Worm (Caenorhabditis elegans): ENCODE measurements around the gene C35D10.10.

- TF ChIP-seq flt-1 (GFP tag; IDR thresholded peaks at IDR 0.05): no peak
- no peak for TF ChIP-seq ceh-36 (tag; optimal IDR thresholded peaks at IDR 0.05)
- TF ChIP-seq B0310.2 (tag; optimal IDR thresholded peaks at IDR 0.05): peak; percentile 19
- TF ChIP-seq tra-4 (tag; optimal IDR thresholded peaks at IDR 0.05): no peak
- TF ChIP-seq ama-1 (optimal IDR thresholded peaks at IDR 0.05): no peak
- TF ChIP-seq tbx-11 (GFP tag; IDR thresholded peaks at IDR 0.05): no peak
- no peak for TF ChIP-seq hnd-1 (tag; optimal IDR thresholded peaks at IDR 0.05)
These were observed 38.1 kb upstream of the C35D10.10 start for ce11 chrIII:4899728-4900127.

All from whole organism, early embryonic.